Fruit fly (Drosophila melanogaster): ENCODE data around the gene CG11590.

The CG11590 gene

DNA sequence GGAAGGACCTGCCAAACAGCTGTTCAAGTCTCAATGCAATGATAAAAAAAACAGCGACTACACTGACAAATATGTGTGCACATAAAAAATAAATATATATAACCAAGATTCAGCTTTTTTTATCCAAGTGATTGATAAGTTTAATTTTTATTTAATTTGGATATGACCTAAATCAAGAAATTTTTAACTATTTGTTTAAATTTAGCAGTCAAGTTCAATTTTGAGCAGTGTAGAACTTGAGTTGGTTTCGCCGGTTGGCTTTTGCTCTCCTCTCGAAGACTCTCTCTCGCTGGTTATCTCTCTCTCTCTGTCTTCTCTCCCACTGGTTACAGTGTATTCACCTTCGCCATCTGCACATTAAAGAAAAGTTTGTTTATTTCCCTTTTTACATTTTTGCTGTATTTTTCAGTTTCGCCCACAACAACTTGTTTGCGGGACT lies 18.1 kb downstream of the CG11590 start (continued):
- TF ChIP-seq acj6 (GFP tag; optimal IDR thresholded peaks at IDR 0.05) (peak; percentile 97), Blimp-1 (GFP tag; optimal IDR thresholded peaks at IDR 0.05) (peak; percentile 90), dac (GFP tag; optimal IDR thresholded peaks at IDR 0.05) (peak; percentile 84), CG6163 (GFP tag; IDR thresholded peaks at IDR 0.05) (peak; percentile 98), net (GFP tag; optimal IDR thresholded peaks at IDR 0.05) (peak; percentile 97), OdsH (GFP tag; optimal IDR thresholded peaks at IDR 0.05) (peak; percentile 97), CG8632 (GFP tag; optimal IDR thresholded peaks at IDR 0.05) (peak; percentile 98), ss (GFP tag; optimal IDR thresholded peaks at IDR 0.05) (peak; percentile 97 to 98), CG32006 (GFP tag; optimal IDR thresholded peaks at IDR 0.05) (peak; percentile 95), achi (GFP tag; optimal IDR thresholded peaks at IDR 0.05) (peak; percentile 96), CG6276 (GFP tag; optimal IDR thresholded peaks at IDR 0.05) (peak; percentile 90), vri (GFP tag; optimal IDR thresholded peaks at IDR 0.05) (peak; percentile 93), pdm3 (GFP tag; optimal IDR thresholded peaks at IDR 0.05) (peak; percentile 96), Gug (GFP tag; IDR thresholded peaks at IDR 0.05) (peak; percentile 93), CG3032 (tag; optimal IDR thresholded peaks at IDR 0.05) (peak; percentile 98), CG11762 (GFP tag; optimal IDR thresholded peaks at IDR 0.05; ENCODE audit: insufficient read depth) (peak; percentile 96), lz (GFP tag; optimal IDR thresholded peaks at IDR 0.05) (peak; percentile 97), fd85E (GFP tag; optimal IDR thresholded peaks at IDR 0.05) (peak; percentile 91), CG15336 (GFP tag; IDR thresholded peaks at IDR 0.05) (peak; percentile 98), eg (GFP tag; IDR thresholded peaks at IDR 0.05) (peak; percentile 97), CG6792 (GFP tag; optimal IDR thresholded peaks at IDR 0.05) (peak; percentile 97), svp (GFP tag) (peak; percentile 96), CG11294 (GFP tag; IDR thresholded peaks at IDR 0.05) (peak; percentile 87), Ets96B (tag; optimal IDR thresholded peaks at IDR 0.05) (peak; percentile 97), CG11902 (GFP tag; optimal IDR thresholded peaks at IDR 0.05) (peak; percentile 91), Ets21C (GFP tag; optimal IDR thresholded peaks at IDR 0.05) (peak; percentile 92), spab (GFP tag; optimal IDR thresholded peaks at IDR 0.05) (peak; percentile 96), Hr4 (GFP tag; optimal IDR thresholded peaks at IDR 0.05) (peak; percentile 94), salr (GFP tag; optimal IDR thresholded peaks at IDR 0.05) (peak; percentile 89 to 93), CG4318 (GFP tag; optimal IDR thresholded peaks at IDR 0.05) (peak; percentile 89), Hr39 (GFP tag; optimal IDR thresholded peaks at IDR 0.05) (peak; percentile 92), CG8119 (GFP tag; IDR thresholded peaks at IDR 0.05) (peak; percentile 98)

DNA sequence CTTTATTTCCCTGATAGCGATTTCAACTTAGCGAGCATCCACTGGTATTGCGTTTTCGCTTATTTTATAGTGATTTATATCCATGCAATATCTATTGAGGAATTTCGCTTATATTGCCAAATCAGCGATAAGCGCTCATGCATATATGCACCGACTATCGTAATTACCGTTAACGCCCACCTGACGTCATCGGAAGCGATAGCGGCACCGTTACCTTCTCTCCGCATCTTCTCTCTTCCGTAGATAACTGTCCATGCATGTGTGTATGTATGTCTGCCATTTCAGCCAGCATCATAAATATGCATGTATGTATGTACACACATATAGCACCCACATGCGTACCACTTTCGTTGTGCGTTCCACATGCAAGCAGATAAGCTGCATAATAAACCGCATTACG lies 21.2 kb downstream of the CG11590 start:
- peak; percentile 49 for TF ChIP-seq Eip78C (GFP tag)
- TF ChIP-seq CG6276 (GFP tag; optimal IDR thresholded peaks at IDR 0.05) = no peak

DNA sequence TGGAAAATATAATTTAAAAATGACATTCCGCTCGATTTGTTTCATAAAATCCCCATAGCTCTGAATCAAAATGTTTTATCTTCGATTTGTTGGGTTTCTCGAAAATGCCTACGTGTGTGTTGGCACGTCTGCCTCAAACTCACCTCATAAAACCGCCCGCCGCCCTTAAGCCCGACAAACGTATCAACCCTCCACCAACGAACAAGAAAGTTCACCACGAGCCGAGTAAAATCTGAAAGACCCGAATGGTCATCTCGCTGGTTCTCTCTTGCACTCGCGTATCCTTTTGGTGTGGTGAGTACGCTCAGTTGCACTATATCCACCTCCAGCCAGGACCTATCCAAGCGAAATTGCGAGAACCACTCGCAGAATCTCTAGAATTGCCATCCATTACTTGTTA lies 22.0 kb downstream of the CG11590 start:
- TF ChIP-seq CG32006 (GFP tag; optimal IDR thresholded peaks at IDR 0.05) (no peak), fkh (GFP tag; optimal IDR thresholded peaks at IDR 0.05) (no peak), fd85E (GFP tag; optimal IDR thresholded peaks at IDR 0.05) (no peak), dac (GFP tag; optimal IDR thresholded peaks at IDR 0.05) (no peak), CG11902 (GFP tag; optimal IDR thresholded peaks at IDR 0.05) (no peak), CG8119 (GFP tag; IDR thresholded peaks at IDR 0.05) (no peak), Sox102F (GFP tag; optimal IDR thresholded peaks at IDR 0.05) (no peak), topi (GFP tag; optimal IDR thresholded peaks at IDR 0.05) (no peak)

DNA sequence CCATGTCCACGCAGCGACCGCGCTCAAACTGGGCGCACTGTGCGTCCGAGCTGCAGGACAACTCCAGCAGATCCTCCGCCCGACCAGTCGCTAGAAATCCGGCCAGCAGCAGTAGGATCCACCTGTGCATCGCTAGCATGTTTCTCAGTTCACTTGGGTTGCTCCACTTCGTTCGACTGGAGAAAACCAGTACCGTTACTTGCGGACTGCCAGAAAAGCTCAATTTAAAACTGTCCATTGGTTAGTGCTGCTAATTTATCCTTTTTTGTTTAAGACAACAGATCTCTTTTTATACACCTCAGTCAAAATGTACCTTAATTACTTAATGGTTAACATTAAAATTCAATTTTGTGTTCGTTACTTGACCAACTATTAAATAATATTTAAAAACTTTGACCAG lies 25.7 kb downstream of the CG11590 start, which contains the start of gene CG11674:
Gene CG11674, minus strand, starts transcription at position 215 of the 400 bp plus-strand sequence.
- no peak for TF ChIP-seq fd85E (GFP tag; optimal IDR thresholded peaks at IDR 0.05)
- no peak for TF ChIP-seq Sox15 (GFP tag; optimal IDR thresholded peaks at IDR 0.05)
- no peak for TF ChIP-seq ss (GFP tag; optimal IDR thresholded peaks at IDR 0.05)
- TF ChIP-seq CG10631 (GFP tag; optimal IDR thresholded peaks at IDR 0.05) = no peak
- TF ChIP-seq CG1621 (tag; optimal IDR thresholded peaks at IDR 0.05) = no peak
- no peak for TF ChIP-seq cyc (GFP tag; optimal IDR thresholded peaks at IDR 0.05)
- TF ChIP-seq spab (GFP tag; optimal IDR thresholded peaks at IDR 0.05) = no peak
- no peak for TF ChIP-seq CG11902 (GFP tag; optimal IDR thresholded peaks at IDR 0.05)
- TF ChIP-seq Hr39 (GFP tag; optimal IDR thresholded peaks at IDR 0.05) = no peak
- TF ChIP-seq CG16779 (tag; optimal IDR thresholded peaks at IDR 0.05) = no peak
- TF ChIP-seq CG6854 (GFP tag; optimal IDR thresholded peaks at IDR 0.05) = no peak
- no peak for TF ChIP-seq Sox14 (GFP tag; optimal IDR thresholded peaks at IDR 0.05)
- TF ChIP-seq Met (GFP tag; optimal IDR thresholded peaks at IDR 0.05) = no peak
- TF ChIP-seq Ets96B (tag; optimal IDR thresholded peaks at IDR 0.05) = no peak

Data from whole organism, prepupa.